Worm (Caenorhabditis elegans): ENCODE measurements around the gene fbxa-215.

- no peak for TF ChIP-seq nhr-10 (tag; optimal IDR thresholded peaks at IDR 0.05)
- TF ChIP-seq cey-2 (tag; optimal IDR thresholded peaks at IDR 0.05; ENCODE audit: borderline replicate concordance, insufficient read depth): no peak
These were observed 43.7 kb upstream of the fbxa-215 start for ce11 chrIV:13710367-13710766.
